ENCODE assay signal across 4 worm cellular contexts in the genomic region with DNA sequence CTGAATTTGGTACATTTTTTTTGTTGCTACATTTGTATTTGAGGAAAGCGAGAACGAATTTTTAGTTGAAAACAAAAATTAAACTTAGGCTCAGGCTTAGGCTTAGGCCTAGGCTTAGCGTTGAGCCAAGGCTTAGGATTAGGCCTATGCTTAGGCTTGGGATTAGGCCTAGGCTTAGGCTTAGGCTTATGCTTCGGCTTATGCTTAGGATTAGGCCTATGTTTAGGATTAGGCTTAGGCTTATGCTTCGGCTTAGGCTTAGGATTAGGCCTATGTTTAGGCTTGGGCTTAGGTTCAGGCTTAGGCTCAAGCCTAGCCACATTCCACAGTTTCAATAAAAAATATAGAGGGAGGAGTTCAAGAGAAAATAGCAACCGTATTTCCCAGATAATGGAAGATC.
TF ChIP-seq lines count a peak whose summit lies in the region.

No protein-coding gene starts in this region.

TF ChIP-seq in whole organism, early embryonic, 17 proteins besides CTCF, POLR2A, EP300 and RAD21:
- TF ChIP-seq ceh-36 (tag; optimal IDR thresholded peaks at IDR 0.05; lab: Kevin White, UChicago), result peak; percentile 94
- TF ChIP-seq pes-1 (GFP tag; IDR thresholded peaks at IDR 0.05; lab: Robert Waterston, UW), result 0 out of 2 replicates have a peak, but pooled peaks have one; percentile 25
- no peak for TF ChIP-seq tbx-37 (GFP tag; conservative IDR thresholded peaks at IDR 0.05; lab: Robert Waterston, UW)
- no peak for TF ChIP-seq F13C5.2 (tag; optimal IDR thresholded peaks at IDR 0.05; lab: Kevin White, UChicago)
- TF ChIP-seq flt-1 (GFP tag; IDR thresholded peaks at IDR 0.05; lab: Robert Waterston, UW), result no peak
- no peak for TF ChIP-seq tra-4 (tag; optimal IDR thresholded peaks at IDR 0.05; lab: Kevin White, UChicago)
- TF ChIP-seq hmbx-1 (tag; optimal IDR thresholded peaks at IDR 0.05; lab: Kevin White, UChicago), result no peak
- no peak for TF ChIP-seq aly-1 (tag; optimal IDR thresholded peaks at IDR 0.05; lab: Kevin White, UChicago)
- TF ChIP-seq B0310.2 (tag; optimal IDR thresholded peaks at IDR 0.05; lab: Kevin White, UChicago), result no peak
TF ChIP-seq in whole organism, early embryonic: peak in this region for 2.

TF ChIP-seq in whole organism, late embryonic, 69 proteins besides CTCF, POLR2A, EP300 and RAD21:
- TF ChIP-seq dve-1 (tag; optimal IDR thresholded peaks at IDR 0.05; lab: Kevin White, UChicago), result peak; percentile 96
- no peak for TF ChIP-seq syd-9 (tag; optimal IDR thresholded peaks at IDR 0.05; lab: Kevin White, UChicago)
TF ChIP-seq in whole organism, late embryonic: peak in this region for 1.

TF ChIP-seq in whole organism, midembryonic, 9 proteins besides CTCF, POLR2A, EP300 and RAD21:
- no peak for TF ChIP-seq T22C8.4 (GFP tag; IDR thresholded peaks at IDR 0.05; lab: Robert Waterston, UW)
- TF ChIP-seq ztf-29 (GFP tag; IDR thresholded peaks at IDR 0.05; lab: Robert Waterston, UW), result peak; percentile 36; the same call in 1 of the 2 replicates

TF ChIP-seq in whole organism, mixed stage, embryonic, 35 proteins besides CTCF, POLR2A, EP300 and RAD21:
- TF ChIP-seq ham-2 (GFP tag; optimal IDR thresholded peaks at IDR 0.05; lab: Kevin White, UChicago) (peak; percentile 8), ceh-39 (tag; optimal IDR thresholded peaks at IDR 0.05; lab: Kevin White, UChicago) (no peak)
